Worm (Caenorhabditis elegans) whole organism, L1 larva: ENCODE data around the gene C35B1.4.

Experiments
- grh-1 ChIP-seq: fragments of 200-800 bp; sonication (Bioruptor generic); IDR thresholded peaks from 2 replicates; pipeline ENCODE4 v1.3.6; 2022; ENCODE audit warnings: missing genetic modification reagents, missing genetic modification characterization, missing compliant biosample characterization
- lir-3 ChIP-seq: sonication (generic microtip); optimal IDR thresholded peaks from 2 replicates; lab custom pipeline; 2016; ENCODE audit warnings: mild to moderate bottlenecking, missing genetic modification characterization, moderate library complexity, missing compliant biosample characterization; ENCODE audit not compliant: poor library complexity
- mab-9 ChIP-seq: fragments of 200-800 bp; sonication (Bioruptor generic); IDR thresholded peaks from 2 replicates; pipeline ENCODE4 v1.3.6; 2022; ENCODE audit warnings: missing genetic modification reagents, missing genetic modification characterization, missing compliant biosample characterization
- nhr-77 ChIP-seq: fragments of 150-350 bp; optimal IDR thresholded peaks from 2 replicates; lab custom pipeline; 2014; ENCODE audit warnings: missing biosample characterization, missing genetic modification characterization
- ztf-4 ChIP-seq: fragments of 150-350 bp; optimal IDR thresholded peaks from 2 replicates; lab custom pipeline; 2014; ENCODE audit warnings: missing biosample characterization, missing genetic modification characterization

DNA sequence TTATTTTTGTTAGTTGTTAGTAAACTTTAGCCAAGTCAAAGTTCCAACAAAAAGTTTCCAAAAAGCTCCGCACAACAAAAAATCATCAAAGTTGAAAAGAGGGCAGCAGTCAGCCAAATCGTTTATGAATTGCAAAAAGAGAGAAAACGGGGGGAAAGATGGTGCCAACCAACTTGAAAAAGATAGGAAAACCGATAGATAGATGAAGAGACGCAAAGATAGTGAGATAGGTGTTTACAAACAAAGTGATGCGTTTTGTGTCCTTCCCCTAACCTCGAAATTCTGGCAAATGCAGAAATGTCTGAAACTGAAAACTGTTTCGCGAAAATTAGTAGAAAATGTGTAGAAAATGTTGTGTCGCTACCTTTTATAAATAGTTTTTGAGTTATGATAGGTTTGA, 46.1 kb upstream of the C35B1.4 start:
- TF ChIP-seq ztf-4 (tag; lab: Kevin White, UChicago), result no peak
- no peak for TF ChIP-seq nhr-77 (tag; lab: Kevin White, UChicago)
- TF ChIP-seq lir-3, result no peak
- no peak for TF ChIP-seq grh-1 (GFP tag; lab: Robert Waterston, UW)
- TF ChIP-seq mab-9 (GFP tag; lab: Robert Waterston, UW), result no peak
